Fruit fly (Drosophila melanogaster): ENCODE results near the gene CG11279.

Gene CG11279

DNA sequence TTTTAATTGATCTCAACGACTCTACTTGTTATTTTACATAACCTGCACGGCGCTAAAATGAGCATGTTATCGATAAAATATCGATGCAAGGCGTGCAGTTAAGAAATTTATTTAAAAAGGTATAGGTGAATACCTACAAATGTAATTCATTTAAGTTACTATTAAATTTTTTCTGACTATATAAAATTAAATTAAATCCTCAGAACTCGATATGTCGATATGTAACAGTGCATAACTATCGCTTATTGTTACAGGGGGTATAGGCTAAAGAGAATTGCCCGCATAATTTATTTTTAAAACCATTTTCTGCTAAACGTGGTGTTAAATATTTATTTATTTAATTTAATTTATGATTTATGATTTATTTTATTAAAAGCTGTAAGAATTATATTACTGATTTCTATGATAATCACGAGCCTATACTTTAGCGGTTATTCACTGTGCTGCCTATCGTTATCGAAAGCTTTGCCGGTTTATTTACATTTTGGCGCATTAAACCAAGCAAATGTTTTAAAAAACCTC lies 28.9 kb upstream of the CG11279 start, which contains the start of the genes mRpL20 and Icmt (continued):
- TF ChIP-seq dac (GFP tag; optimal IDR thresholded peaks at IDR 0.05) (peak; percentile 72), Hr38 (GFP tag; optimal IDR thresholded peaks at IDR 0.05) (no peak), Ets21C (GFP tag; optimal IDR thresholded peaks at IDR 0.05) (peak; percentile 75), CG6808 (GFP tag; optimal IDR thresholded peaks at IDR 0.05) (peak; percentile 77), CG6276 (GFP tag; optimal IDR thresholded peaks at IDR 0.05) (peak; percentile 81), Eip78C (GFP tag) (peak; percentile 97), topi (GFP tag; optimal IDR thresholded peaks at IDR 0.05) (peak; percentile 82), Smox (GFP tag; optimal IDR thresholded peaks at IDR 0.05) (peak; percentile 88), Lpt (GFP tag; optimal IDR thresholded peaks at IDR 0.05) (peak; percentile 78), vri (GFP tag; optimal IDR thresholded peaks at IDR 0.05) (peak; percentile 77), CG32006 (GFP tag; optimal IDR thresholded peaks at IDR 0.05) (peak; percentile 95), CG8632 (GFP tag; optimal IDR thresholded peaks at IDR 0.05) (peak; percentile 95), CG6163 (GFP tag; IDR thresholded peaks at IDR 0.05) (peak; percentile 97), CG9139 (GFP tag; optimal IDR thresholded peaks at IDR 0.05) (peak; percentile 73), CG7368 (GFP tag; optimal IDR thresholded peaks at IDR 0.05) (peak; percentile 67), dsx (GFP tag; optimal IDR thresholded peaks at IDR 0.05; ENCODE audit: poor library complexity, severe bottlenecking) (peak; percentile 95), cyc (GFP tag; optimal IDR thresholded peaks at IDR 0.05) (peak; percentile 76), lz (GFP tag; optimal IDR thresholded peaks at IDR 0.05) (peak; percentile 91), Hr39 (GFP tag; optimal IDR thresholded peaks at IDR 0.05) (peak; percentile 81), eg (GFP tag; IDR thresholded peaks at IDR 0.05) (peak; percentile 98), CG16779 (tag; optimal IDR thresholded peaks at IDR 0.05) (peak; percentile 88)

DNA sequence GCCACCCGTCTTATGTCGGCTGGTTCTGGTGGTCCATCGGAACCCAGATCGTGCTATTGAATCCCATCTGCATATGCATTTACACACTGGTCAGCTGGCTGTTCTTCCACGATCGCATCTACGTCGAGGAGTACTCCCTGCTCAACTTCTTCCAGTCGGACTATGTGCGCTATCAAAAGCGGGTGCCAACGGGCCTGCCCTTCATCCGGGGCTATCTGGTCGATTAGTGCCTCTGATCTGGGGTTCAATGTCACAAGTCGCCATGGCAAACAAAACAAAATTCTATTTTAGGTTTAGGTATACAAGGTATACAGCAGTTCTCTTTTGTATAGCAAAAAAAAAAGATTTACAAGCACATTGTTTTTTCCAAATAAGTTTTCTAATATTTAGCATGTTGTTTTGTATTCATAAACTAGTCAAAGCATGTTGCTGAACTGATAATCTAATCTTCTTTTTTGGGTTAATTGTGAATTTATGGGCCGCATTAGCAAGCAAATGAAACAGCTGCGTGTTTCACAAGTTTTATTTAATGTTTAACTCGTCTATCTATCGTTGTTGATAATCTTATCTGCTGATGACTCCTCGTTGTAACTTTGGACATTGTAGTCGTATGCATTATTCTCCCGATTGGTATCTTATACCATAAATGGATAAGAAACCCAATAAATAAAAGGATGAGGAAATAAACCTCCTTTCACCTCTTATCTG lies 27.4 kb upstream of the CG11279 start:
- TF ChIP-seq svp (GFP tag), result peak; percentile 78
- no peak for TF ChIP-seq CG16779 (tag; optimal IDR thresholded peaks at IDR 0.05)

DNA sequence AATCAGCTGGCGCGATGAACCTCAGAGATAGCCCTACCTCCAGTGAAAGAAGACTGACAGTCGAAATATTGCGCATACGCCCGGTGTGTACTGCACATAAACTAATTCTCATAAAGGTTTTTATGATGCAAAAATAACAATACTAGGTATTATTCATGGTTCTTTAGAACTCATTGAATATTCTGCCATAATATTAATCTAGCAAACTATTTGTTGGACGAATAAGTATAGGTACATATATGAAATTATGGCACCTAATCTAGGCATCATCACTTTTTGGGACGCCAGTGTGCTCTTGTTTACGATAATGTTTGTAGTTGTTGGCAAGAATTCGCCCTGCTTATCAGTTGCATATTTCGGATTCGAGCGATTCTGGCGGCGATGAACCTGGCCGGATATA lies 25.1 kb upstream of the CG11279 start:
- TF ChIP-seq esn (GFP tag; optimal IDR thresholded peaks at IDR 0.05) (peak; percentile 83), CG11902 (GFP tag; optimal IDR thresholded peaks at IDR 0.05) (peak; percentile 36), CG6854 (GFP tag; optimal IDR thresholded peaks at IDR 0.05) (no peak), fd85E (GFP tag; optimal IDR thresholded peaks at IDR 0.05) (no peak), CG10669 (GFP tag; optimal IDR thresholded peaks at IDR 0.05) (no peak), Sox15 (GFP tag; optimal IDR thresholded peaks at IDR 0.05) (peak; percentile 32), Gug (GFP tag; IDR thresholded peaks at IDR 0.05) (0 out of 2 replicates have a peak, but pooled peaks have one; percentile 27), CG6163 (GFP tag; IDR thresholded peaks at IDR 0.05) (0 out of 3 replicates have a peak, but pooled peaks have one; percentile 14), Sox102F (GFP tag; optimal IDR thresholded peaks at IDR 0.05) (peak; percentile 80), Ets96B (tag; optimal IDR thresholded peaks at IDR 0.05) (no peak), CG10631 (GFP tag; optimal IDR thresholded peaks at IDR 0.05) (peak; percentile 1), fd59A (GFP tag; optimal IDR thresholded peaks at IDR 0.05) (no peak), CG11762 (GFP tag; optimal IDR thresholded peaks at IDR 0.05; ENCODE audit: insufficient read depth) (peak; percentile 32), CG11294 (GFP tag; IDR thresholded peaks at IDR 0.05) (no peak), cyc (GFP tag; optimal IDR thresholded peaks at IDR 0.05) (peak; percentile 60), spab (GFP tag; optimal IDR thresholded peaks at IDR 0.05) (no peak), CG6276 (GFP tag; optimal IDR thresholded peaks at IDR 0.05) (no peak), Hr4 (GFP tag; optimal IDR thresholded peaks at IDR 0.05) (peak; percentile 28), Lpt (GFP tag; optimal IDR thresholded peaks at IDR 0.05) (no peak), Hr38 (GFP tag; optimal IDR thresholded peaks at IDR 0.05) (no peak), dac (GFP tag; optimal IDR thresholded peaks at IDR 0.05) (no peak), eg (GFP tag; IDR thresholded peaks at IDR 0.05) (no peak), Ets21C (GFP tag; optimal IDR thresholded peaks at IDR 0.05) (peak; percentile 60), CG8319 (GFP tag; optimal IDR thresholded peaks at IDR 0.05) (peak; percentile 43), pdm3 (GFP tag; optimal IDR thresholded peaks at IDR 0.05) (peak; percentile 50), Eip93F (GFP tag; optimal IDR thresholded peaks at IDR 0.05) (peak; percentile 72), achi (GFP tag; optimal IDR thresholded peaks at IDR 0.05) (peak; percentile 43), CG16779 (tag; optimal IDR thresholded peaks at IDR 0.05) (no peak), OdsH (GFP tag; optimal IDR thresholded peaks at IDR 0.05) (peak; percentile 54), CG3032 (tag; optimal IDR thresholded peaks at IDR 0.05) (no peak), CG34406 (GFP tag; optimal IDR thresholded peaks at IDR 0.05) (peak; percentile 47), CG8119 (GFP tag; IDR thresholded peaks at IDR 0.05) (no peak), acj6 (GFP tag; optimal IDR thresholded peaks at IDR 0.05) (peak; percentile 35), Hr39 (GFP tag; optimal IDR thresholded peaks at IDR 0.05) (peak; percentile 79)
